Fruit fly (Drosophila melanogaster): Measurements from ENCODE around the gene hzg.
A peak's percentile ranks its signal among the peaks of the same experiment; 100 is the strongest.

Gene hzg

dm6 chr3L:16023020-16023648, 18.6 kb upstream of the hzg start, which contains the start of gene Notum (continued):
- TF ChIP-seq sqz (GFP tag; optimal IDR thresholded peaks at IDR 0.05) (no peak), bcd (GFP tag; optimal IDR thresholded peaks at IDR 0.05) (no peak), Sox100B (GFP tag; optimal IDR thresholded peaks at IDR 0.05) (no peak), Taf1 (GFP tag; IDR thresholded peaks at IDR 0.05) (no peak), dysf (GFP tag; IDR thresholded peaks at IDR 0.05) (no peak), Vsx1 (GFP tag; optimal IDR thresholded peaks at IDR 0.05) (no peak), ap (GFP tag; IDR thresholded peaks at IDR 0.05) (no peak), fd3F (GFP tag; optimal IDR thresholded peaks at IDR 0.05) (no peak), YL-1 (GFP tag; optimal IDR thresholded peaks at IDR 0.05) (no peak), Doc2 (GFP tag; IDR thresholded peaks at IDR 0.05) (no peak), Rfx (GFP tag; IDR thresholded peaks at IDR 0.05) (no peak), HLH4C (GFP tag; IDR thresholded peaks at IDR 0.05; ENCODE audit: partially characterized antibody) (no peak), ato (GFP tag; IDR thresholded peaks at IDR 0.05; ENCODE audit: partially characterized antibody) (peak; percentile 28; the same call in 1 of the 2 replicates), sim (GFP tag; IDR thresholded peaks at IDR 0.05) (no peak), odd (GFP tag; optimal IDR thresholded peaks at IDR 0.05) (peak; percentile 21), fru (optimal IDR thresholded peaks at IDR 0.05) (no peak), BEAF-32 (GFP tag; optimal IDR thresholded peaks at IDR 0.05) (no peak), CG32772 (GFP tag; IDR thresholded peaks at IDR 0.05) (no peak), CG13894 (tag; optimal IDR thresholded peaks at IDR 0.05) (no peak), Fer1 (GFP tag; optimal IDR thresholded peaks at IDR 0.05) (no peak), aop (GFP tag; IDR thresholded peaks at IDR 0.05) (no peak), CG32532 (GFP tag; IDR thresholded peaks at IDR 0.05) (peak; percentile 34; the same call in 1 of the 2 replicates), D (optimal IDR thresholded peaks at IDR 0.05) (no peak), D (GFP tag; optimal IDR thresholded peaks at IDR 0.05) (no peak), CG15011 (GFP tag; optimal IDR thresholded peaks at IDR 0.05) (no peak), NC2β (GFP tag; optimal IDR thresholded peaks at IDR 0.05) (no peak), CTCF (GFP tag; optimal IDR thresholded peaks at IDR 0.05) (no peak), Awh (GFP tag; IDR thresholded peaks at IDR 0.05) (no peak), insv (GFP tag; optimal IDR thresholded peaks at IDR 0.05) (no peak), CG10209 (GFP tag; optimal IDR thresholded peaks at IDR 0.05) (no peak), disco-r (GFP tag; optimal IDR thresholded peaks at IDR 0.05) (no peak), grn (GFP tag; optimal IDR thresholded peaks at IDR 0.05) (peak; percentile 27), CG15073 (GFP tag; optimal IDR thresholded peaks at IDR 0.05) (no peak), CG11456 (GFP tag; IDR thresholded peaks at IDR 0.05) (0 out of 3 replicates have a peak, but pooled peaks have one; percentile 30), wor (GFP tag; IDR thresholded peaks at IDR 0.05) (no peak), row (GFP tag; IDR thresholded peaks at IDR 0.05) (no peak), ranshi (GFP tag; IDR thresholded peaks at IDR 0.05) (0 out of 2 replicates have a peak, but pooled peaks have one; percentile 15), sob (GFP tag; IDR thresholded peaks at IDR 0.05) (0 out of 2 replicates have a peak, but pooled peaks have one; percentile 11), Sin3A (optimal IDR thresholded peaks at IDR 0.05) (no peak), nerfin-1 (tag; optimal IDR thresholded peaks at IDR 0.05) (no peak), Bgb (GFP tag; IDR thresholded peaks at IDR 0.05; ENCODE audit: partially characterized antibody) (peak; percentile 57; the same call in 1 of the 2 replicates), CG15514 (GFP tag; optimal IDR thresholded peaks at IDR 0.05) (no peak), Mad (GFP tag; optimal IDR thresholded peaks at IDR 0.05) (no peak), mld (GFP tag; IDR thresholded peaks at IDR 0.05; ENCODE audit: partially characterized antibody) (no peak), salm (tag; optimal IDR thresholded peaks at IDR 0.05) (no peak), Hmx (GFP tag; optimal IDR thresholded peaks at IDR 0.05) (no peak), sima (GFP tag; optimal IDR thresholded peaks at IDR 0.05) (no peak), CG17612 (GFP tag; IDR thresholded peaks at IDR 0.05) (no peak), CG10147 (GFP tag; optimal IDR thresholded peaks at IDR 0.05) (no peak), CG6272 (GFP tag; IDR thresholded peaks at IDR 0.05) (0 out of 2 replicates have a peak, but pooled peaks have one; percentile 13), CG13775 (GFP tag; optimal IDR thresholded peaks at IDR 0.05) (no peak), trem (tag; optimal IDR thresholded peaks at IDR 0.05) (no peak)
